Fruit fly (Drosophila melanogaster): ENCODE data around the gene CG8312.

CG8312 gene

DNA sequence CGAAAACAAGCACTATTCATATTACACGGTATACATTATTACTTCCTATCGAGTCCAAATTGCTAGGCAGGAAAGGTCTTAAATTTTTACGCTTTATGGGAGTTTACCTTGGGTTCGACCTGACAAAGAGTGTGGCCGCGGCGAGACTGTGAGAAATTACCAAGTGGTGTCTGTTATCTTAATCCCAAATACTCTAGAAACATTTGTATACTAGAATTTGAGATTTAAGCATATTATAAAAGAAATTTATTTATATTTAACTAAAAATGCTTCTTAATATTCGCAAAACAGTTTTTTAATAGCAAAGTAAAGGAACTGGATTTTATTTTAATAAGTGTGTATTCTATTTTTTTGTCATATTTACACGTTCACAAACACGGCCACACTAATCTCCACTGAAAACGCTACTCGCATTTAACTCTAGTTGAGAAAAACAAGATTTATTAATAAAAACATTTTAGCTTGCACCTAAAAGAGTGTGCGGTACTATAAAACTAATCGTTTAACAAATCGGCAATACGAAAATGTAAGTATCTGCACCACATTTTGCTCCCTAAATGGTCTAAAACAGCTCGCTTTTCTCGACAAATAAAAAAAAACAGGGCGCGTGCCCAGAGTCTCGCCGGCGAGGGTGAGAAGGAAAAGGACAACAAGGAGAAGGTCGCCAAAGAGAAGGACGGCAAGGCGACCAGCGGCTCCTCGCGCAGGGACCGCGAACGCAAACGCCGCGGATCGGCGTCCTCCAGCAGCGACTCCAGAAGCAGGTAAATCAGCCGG, 39.3 kb upstream of the CG8312 start, which contains the start of the genes mura and RnpS1:
Gene mura (minus strand): TSS at position 148 of the 777 bp plus-strand sequence.
Gene RnpS1 (plus strand): TSS at position 376 of the 777 bp plus-strand sequence.
- TF ChIP-seq CG1620 (GFP tag; optimal IDR thresholded peaks at IDR 0.05), result no peak
- TF ChIP-seq cic (GFP tag; optimal IDR thresholded peaks at IDR 0.05), result peak; percentile 53
- TF ChIP-seq Mnt (GFP tag; optimal IDR thresholded peaks at IDR 0.05), result peak; percentile 8
- TF ChIP-seq CG12768 (GFP tag; optimal IDR thresholded peaks at IDR 0.05), result no peak
- TF ChIP-seq bab1 (GFP tag; optimal IDR thresholded peaks at IDR 0.05), result peak; percentile 20

DNA sequence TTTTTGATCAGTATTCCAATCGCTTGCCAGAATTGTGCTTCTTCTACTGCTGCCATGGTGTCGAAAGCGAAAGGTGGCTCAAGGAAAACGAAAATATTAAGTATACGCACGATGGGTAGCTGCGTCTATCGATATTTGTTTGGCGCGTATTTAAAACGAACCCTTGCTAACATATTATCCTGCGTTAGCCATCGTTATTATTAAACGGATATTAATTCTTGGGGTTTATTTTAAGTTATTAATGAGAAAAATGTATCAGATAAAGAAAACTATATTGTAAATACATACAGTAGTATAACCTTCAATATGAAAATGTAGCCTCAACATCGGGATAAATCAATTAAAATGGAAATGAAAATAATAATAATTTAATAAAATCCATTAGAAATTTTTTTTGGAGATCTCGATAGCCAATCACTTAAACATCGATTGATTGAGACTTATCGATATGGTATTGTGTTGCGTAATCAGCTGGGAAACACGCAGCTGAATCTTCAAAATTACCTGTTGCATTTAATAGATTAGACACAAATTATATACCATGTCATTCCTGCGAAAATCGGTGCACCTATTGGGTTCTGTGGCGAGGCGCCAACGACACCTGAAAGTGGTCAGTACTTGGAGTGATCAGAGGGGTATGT, 35.7 kb upstream of the CG8312 start, which contains the start of the genes CG9386 and BckdhA:
Gene CG9386 (minus strand): TSS at position 75 of the 641 bp plus-strand sequence.
Gene BckdhA (plus strand): TSS at position 452 of the 641 bp plus-strand sequence.
- peak; percentile 33 for TF ChIP-seq cic (GFP tag; optimal IDR thresholded peaks at IDR 0.05)
- TF ChIP-seq cnc (optimal IDR thresholded peaks at IDR 0.05), result no peak
- TF ChIP-seq CG7045 (GFP tag; optimal IDR thresholded peaks at IDR 0.05), result peak; percentile 5
- TF ChIP-seq CG33017 (tag; optimal IDR thresholded peaks at IDR 0.05), result no peak
- peak; percentile 30 for TF ChIP-seq CG7101 (tag; optimal IDR thresholded peaks at IDR 0.05)
- peak; percentile 35 for TF ChIP-seq bab1 (GFP tag; optimal IDR thresholded peaks at IDR 0.05)
- peak; percentile 67 for TF ChIP-seq CG11617 (GFP tag; optimal IDR thresholded peaks at IDR 0.05)
- TF ChIP-seq Hr96 (GFP tag; optimal IDR thresholded peaks at IDR 0.05), result no peak
- TF ChIP-seq toe (GFP tag; optimal IDR thresholded peaks at IDR 0.05), result no peak
- peak; percentile 10 for TF ChIP-seq CG14711 (tag; optimal IDR thresholded peaks at IDR 0.05)
- TF ChIP-seq tj (GFP tag; optimal IDR thresholded peaks at IDR 0.05), result peak; percentile 46
- TF ChIP-seq pad (GFP tag; optimal IDR thresholded peaks at IDR 0.05), result peak; percentile 42
- TF ChIP-seq ovo (GFP tag; optimal IDR thresholded peaks at IDR 0.05), result peak; percentile 1
- TF ChIP-seq CG1620 (GFP tag; optimal IDR thresholded peaks at IDR 0.05), result peak; percentile 72
- no peak for TF ChIP-seq CG5204 (GFP tag; optimal IDR thresholded peaks at IDR 0.05)
- TF ChIP-seq Crg-1 (GFP tag; optimal IDR thresholded peaks at IDR 0.05), result peak; percentile 41
- no peak for TF ChIP-seq CG12768 (GFP tag; optimal IDR thresholded peaks at IDR 0.05)
- peak; percentile 80 for TF ChIP-seq Mnt (GFP tag; optimal IDR thresholded peaks at IDR 0.05)

DNA sequence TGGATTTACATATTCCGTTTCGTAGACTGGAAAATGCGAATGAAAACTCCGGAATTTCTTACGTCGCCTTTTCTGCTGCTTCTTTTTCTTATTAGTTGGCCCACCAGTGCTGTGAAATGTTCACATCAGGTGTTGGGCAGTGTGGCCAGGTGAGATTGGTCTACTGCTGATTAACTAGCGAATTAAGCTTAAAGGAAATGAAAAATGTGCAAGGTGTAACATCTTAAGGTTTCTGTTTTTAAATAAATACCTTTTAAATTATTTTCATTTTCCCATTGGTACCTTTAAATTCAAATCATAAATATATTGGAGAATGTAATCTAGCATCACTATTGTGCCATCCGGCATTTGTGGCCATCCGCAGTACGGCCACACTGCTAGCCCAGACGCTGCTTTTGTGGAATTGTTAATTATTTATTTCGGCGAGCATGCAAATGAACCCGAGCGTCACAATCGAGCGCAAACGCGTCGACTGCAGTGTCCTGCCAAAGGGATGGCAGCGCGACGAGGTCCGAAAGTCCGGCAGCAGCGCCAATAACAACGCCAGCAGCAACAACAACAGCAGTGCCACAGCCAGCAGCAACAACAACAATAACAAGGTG, 31.6 kb upstream of the CG8312 start, which contains the start of the genes AP-1mu and MBD-like:
Gene AP-1mu (minus strand): TSS at position 113 of the 602 bp plus-strand sequence.
Gene MBD-like (plus strand): TSS at position 348 of the 602 bp plus-strand sequence.
- TF ChIP-seq pad (GFP tag; optimal IDR thresholded peaks at IDR 0.05), result peak; percentile 71
- peak; percentile 91 for TF ChIP-seq CG1620 (GFP tag; optimal IDR thresholded peaks at IDR 0.05)
- TF ChIP-seq Mnt (GFP tag; optimal IDR thresholded peaks at IDR 0.05), result peak; percentile 74
- TF ChIP-seq CG7101 (tag; optimal IDR thresholded peaks at IDR 0.05), result peak; percentile 78
- peak; percentile 58 for TF ChIP-seq tj (GFP tag; optimal IDR thresholded peaks at IDR 0.05)
- TF ChIP-seq CG7045 (GFP tag; optimal IDR thresholded peaks at IDR 0.05), result peak; percentile 61
- no peak for TF ChIP-seq kay (GFP tag; ENCODE audit: borderline replicate concordance)
- no peak for TF ChIP-seq toe (GFP tag; optimal IDR thresholded peaks at IDR 0.05)
- peak; percentile 60 for TF ChIP-seq CG14711 (tag; optimal IDR thresholded peaks at IDR 0.05)
- peak; percentile 41 for TF ChIP-seq cic (GFP tag; optimal IDR thresholded peaks at IDR 0.05)
- TF ChIP-seq CG11617 (GFP tag; optimal IDR thresholded peaks at IDR 0.05), result peak; percentile 83
- TF ChIP-seq Crg-1 (GFP tag; optimal IDR thresholded peaks at IDR 0.05), result peak; percentile 86
- no peak for TF ChIP-seq cnc (optimal IDR thresholded peaks at IDR 0.05)
- TF ChIP-seq CG5204 (GFP tag; optimal IDR thresholded peaks at IDR 0.05), result no peak
- TF ChIP-seq CG12768 (GFP tag; optimal IDR thresholded peaks at IDR 0.05), result peak; percentile 74
- TF ChIP-seq ovo (GFP tag; optimal IDR thresholded peaks at IDR 0.05), result peak; percentile 44
- TF ChIP-seq bab1 (GFP tag; optimal IDR thresholded peaks at IDR 0.05), result peak; percentile 75
- TF ChIP-seq Hr96 (GFP tag; optimal IDR thresholded peaks at IDR 0.05), result no peak
- TF ChIP-seq CG33017 (tag; optimal IDR thresholded peaks at IDR 0.05), result peak; percentile 50
- TF ChIP-seq Clk (GFP tag; optimal IDR thresholded peaks at IDR 0.05), result peak; percentile 25

DNA sequence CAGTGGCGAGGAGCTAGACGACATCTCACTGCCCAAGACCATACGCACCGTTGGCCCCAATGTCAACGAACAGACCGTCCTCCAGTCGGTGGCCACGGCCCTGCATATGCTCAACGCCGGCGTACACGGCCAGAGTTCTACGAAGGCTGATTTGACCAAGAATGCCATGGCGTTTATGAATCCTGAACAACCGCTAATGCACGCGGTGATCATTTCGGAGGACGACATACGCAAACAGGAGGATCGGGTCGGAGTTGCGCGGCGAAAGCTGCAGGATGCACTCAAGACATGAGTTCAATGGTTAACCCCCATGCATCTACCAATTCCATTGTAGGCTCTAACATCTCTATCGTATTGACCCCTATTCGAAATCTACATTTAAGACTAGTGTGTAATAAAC, 30.0 kb upstream of the CG8312 start:
- TF ChIP-seq kay (GFP tag; ENCODE audit: borderline replicate concordance), result no peak
- no peak for TF ChIP-seq CG7045 (GFP tag; optimal IDR thresholded peaks at IDR 0.05)
- TF ChIP-seq pad (GFP tag; optimal IDR thresholded peaks at IDR 0.05), result no peak
- TF ChIP-seq cnc (optimal IDR thresholded peaks at IDR 0.05), result no peak
- TF ChIP-seq Clk (GFP tag; optimal IDR thresholded peaks at IDR 0.05), result no peak
- no peak for TF ChIP-seq cic (GFP tag; optimal IDR thresholded peaks at IDR 0.05)
- TF ChIP-seq CG1620 (GFP tag; optimal IDR thresholded peaks at IDR 0.05), result no peak

DNA sequence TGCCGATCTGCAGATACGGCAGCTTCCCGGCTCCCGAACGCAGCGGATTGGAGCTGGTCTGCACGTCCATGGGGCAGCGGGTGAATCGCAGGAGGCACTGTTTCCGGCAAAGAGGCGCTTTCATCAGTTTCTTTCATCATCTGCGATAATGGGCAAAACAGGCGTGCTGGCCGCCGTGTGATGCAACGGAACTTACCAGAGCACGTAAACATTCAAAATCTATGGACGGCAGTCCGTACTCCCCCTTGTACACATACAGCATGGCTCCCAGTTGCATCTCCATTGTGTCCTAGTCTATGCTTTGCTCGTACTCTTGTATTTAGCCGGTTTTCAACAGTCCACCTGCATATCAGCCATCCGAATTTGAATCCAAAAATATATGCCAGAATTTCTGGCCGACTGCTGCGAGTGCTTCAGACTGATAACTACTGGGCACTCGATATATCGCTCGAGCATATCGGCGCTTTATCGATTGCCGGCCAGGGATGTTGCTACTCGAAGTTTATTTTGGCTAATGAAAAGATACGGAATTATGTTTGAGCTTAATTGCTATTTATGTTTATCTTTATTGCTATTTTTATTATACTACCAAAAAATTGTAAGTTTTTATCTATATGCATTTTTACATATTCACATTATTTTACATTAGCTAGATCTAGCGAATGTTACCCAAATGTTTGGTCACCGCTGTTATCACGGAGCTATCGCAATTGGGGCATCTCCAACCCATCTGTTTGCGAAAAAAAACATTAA, 27.7 kb upstream of the CG8312 start, which contains the start of the genes CG9393 and Vps45:
Gene CG9393 (minus strand): TSS at position 434 of the 753 bp plus-strand sequence.
Gene Vps45 (plus strand): TSS at position 685 of the 753 bp plus-strand sequence.
- peak; percentile 74 for TF ChIP-seq CG14711 (tag; optimal IDR thresholded peaks at IDR 0.05)
- TF ChIP-seq kay (GFP tag; ENCODE audit: borderline replicate concordance), result no peak
- TF ChIP-seq Crg-1 (GFP tag; optimal IDR thresholded peaks at IDR 0.05), result peak; percentile 37
- no peak for TF ChIP-seq cnc (optimal IDR thresholded peaks at IDR 0.05)
- peak; percentile 63 for TF ChIP-seq CG7101 (tag; optimal IDR thresholded peaks at IDR 0.05)
- peak; percentile 75 for TF ChIP-seq CG1620 (GFP tag; optimal IDR thresholded peaks at IDR 0.05)
- peak; percentile 32 for TF ChIP-seq CG12768 (GFP tag; optimal IDR thresholded peaks at IDR 0.05)
- TF ChIP-seq tj (GFP tag; optimal IDR thresholded peaks at IDR 0.05), result peak; percentile 26
- TF ChIP-seq Mnt (GFP tag; optimal IDR thresholded peaks at IDR 0.05), result peak; percentile 82
- TF ChIP-seq ovo (GFP tag; optimal IDR thresholded peaks at IDR 0.05), result peak; percentile 56
- no peak for TF ChIP-seq toe (GFP tag; optimal IDR thresholded peaks at IDR 0.05)
- TF ChIP-seq bab1 (GFP tag; optimal IDR thresholded peaks at IDR 0.05), result peak; percentile 57
- TF ChIP-seq CG33017 (tag; optimal IDR thresholded peaks at IDR 0.05), result peak; percentile 27
- TF ChIP-seq CG7045 (GFP tag; optimal IDR thresholded peaks at IDR 0.05), result peak; percentile 28
- TF ChIP-seq CG11617 (GFP tag; optimal IDR thresholded peaks at IDR 0.05), result peak; percentile 70
